Worm (Caenorhabditis elegans): ENCODE data around the gene F13A2.4.

The F13A2.4 gene

ce11 chrV:4401865-4402264, 1.8 kb upstream of the F13A2.4 start, which contains the start of gene F13A2.5:
Gene F13A2.5 (minus strand): TSS chrV:4401965.
- TF ChIP-seq ztf-23 (GFP tag; IDR thresholded peaks at IDR 0.05), result no peak

ce11 chrV:4398884-4399283, 1.1 kb downstream of the F13A2.4 start:
- TF ChIP-seq klf-2 (GFP tag; conservative IDR thresholded peaks at IDR 0.05), result no peak
- TF ChIP-seq ztf-23 (GFP tag; IDR thresholded peaks at IDR 0.05), result no peak
- no peak for TF ChIP-seq tab-1 (GFP tag; IDR thresholded peaks at IDR 0.05)
- TF ChIP-seq med-1 (GFP tag; optimal IDR thresholded peaks at IDR 0.05; ENCODE audit: insufficient read depth), result no peak
- no peak for TF ChIP-seq ztf-29 (GFP tag; IDR thresholded peaks at IDR 0.05)
- no peak for TF ChIP-seq T22C8.4 (GFP tag; IDR thresholded peaks at IDR 0.05)

DNA sequence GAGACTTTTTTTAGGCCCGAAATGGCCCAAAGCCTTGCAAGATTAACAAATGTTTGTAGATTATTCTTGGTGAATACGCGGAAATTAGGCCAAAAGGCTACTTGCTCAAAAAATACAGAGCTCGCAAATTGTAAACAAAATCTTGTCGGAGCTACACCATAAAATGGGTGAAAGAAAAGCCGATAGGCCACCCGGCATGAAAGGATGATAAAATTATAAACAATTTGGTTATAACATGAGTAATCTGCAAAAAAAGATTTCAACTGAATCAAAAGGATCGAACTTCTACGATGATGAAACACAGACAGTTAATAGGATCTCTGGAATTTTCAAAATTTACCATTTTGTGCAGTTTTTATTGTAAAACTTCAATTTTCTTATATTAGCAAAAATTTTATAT, 1.9 kb downstream of the F13A2.4 start:
- TF ChIP-seq ztf-29 (GFP tag; IDR thresholded peaks at IDR 0.05) (no peak), cog-1 (tag; optimal IDR thresholded peaks at IDR 0.05) (no peak), ztf-23 (GFP tag; IDR thresholded peaks at IDR 0.05) (no peak), flt-1 (GFP tag; IDR thresholded peaks at IDR 0.05) (no peak), med-1 (GFP tag; optimal IDR thresholded peaks at IDR 0.05; ENCODE audit: insufficient read depth) (no peak), tab-1 (GFP tag; IDR thresholded peaks at IDR 0.05) (no peak), klf-2 (GFP tag; conservative IDR thresholded peaks at IDR 0.05) (no peak), T22C8.4 (GFP tag; IDR thresholded peaks at IDR 0.05) (no peak), ref-1 (GFP tag; conservative IDR thresholded peaks at IDR 0.05) (no peak)

ce11 chrV:4396257-4396656, 3.8 kb downstream of the F13A2.4 start, which contains the start of gene F13A2.3:
Gene F13A2.3 (minus strand): TSS chrV:4396357.
- TF ChIP-seq ref-1 (GFP tag; conservative IDR thresholded peaks at IDR 0.05), result no peak
- TF ChIP-seq cog-1 (tag; optimal IDR thresholded peaks at IDR 0.05), result no peak
- TF ChIP-seq tab-1 (GFP tag; IDR thresholded peaks at IDR 0.05), result no peak

DNA sequence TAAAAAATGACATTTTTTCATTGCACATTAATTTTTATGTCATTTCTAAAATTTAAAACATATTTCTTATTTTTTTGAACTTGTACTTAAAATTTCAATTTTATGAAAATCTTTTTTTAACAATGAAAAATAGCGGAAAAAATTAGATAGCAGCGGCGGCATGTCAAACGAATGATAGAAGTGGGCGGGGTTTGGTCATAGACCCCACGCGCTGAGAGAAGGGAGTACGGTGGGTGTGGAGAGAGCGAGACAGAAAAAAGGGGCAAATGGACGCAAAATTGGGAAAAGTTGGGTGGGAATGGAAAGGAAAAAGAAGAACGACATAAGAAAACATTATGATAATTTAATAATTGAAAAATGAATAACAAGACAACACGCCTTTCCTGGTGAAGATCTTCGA, 12.1 kb downstream of the F13A2.4 start:
- no peak for TF ChIP-seq ref-1 (GFP tag; conservative IDR thresholded peaks at IDR 0.05)
- TF ChIP-seq T22C8.4 (GFP tag; IDR thresholded peaks at IDR 0.05), result no peak
- no peak for TF ChIP-seq tab-1 (GFP tag; IDR thresholded peaks at IDR 0.05)
- TF ChIP-seq cog-1 (tag; optimal IDR thresholded peaks at IDR 0.05), result no peak
- TF ChIP-seq ztf-29 (GFP tag; IDR thresholded peaks at IDR 0.05), result no peak
- no peak for TF ChIP-seq med-1 (GFP tag; optimal IDR thresholded peaks at IDR 0.05; ENCODE audit: insufficient read depth)
- TF ChIP-seq flt-1 (GFP tag; IDR thresholded peaks at IDR 0.05), result no peak
- TF ChIP-seq ztf-23 (GFP tag; IDR thresholded peaks at IDR 0.05), result no peak
- TF ChIP-seq klf-2 (GFP tag; conservative IDR thresholded peaks at IDR 0.05), result no peak

ce11 chrV:4387402-4387801, 12.6 kb downstream of the F13A2.4 start, which contains the start of gene F13A2.9:
Gene F13A2.9 (minus strand): TSS chrV:4387502.
- TF ChIP-seq med-1 (GFP tag; optimal IDR thresholded peaks at IDR 0.05; ENCODE audit: insufficient read depth) (no peak), klf-2 (GFP tag; conservative IDR thresholded peaks at IDR 0.05) (no peak), T22C8.4 (GFP tag; IDR thresholded peaks at IDR 0.05) (no peak), flt-1 (GFP tag; IDR thresholded peaks at IDR 0.05) (no peak)

ce11 chrV:4386173-4386572, 13.8 kb downstream of the F13A2.4 start, which contains the start of gene F13A2.10:
Gene F13A2.10 (minus strand): TSS chrV:4386273.
- no peak for TF ChIP-seq ztf-29 (GFP tag; IDR thresholded peaks at IDR 0.05)

- TF ChIP-seq ztf-23 (GFP tag; IDR thresholded peaks at IDR 0.05) (no peak), ref-1 (GFP tag; conservative IDR thresholded peaks at IDR 0.05) (no peak), ztf-29 (GFP tag; IDR thresholded peaks at IDR 0.05) (no peak), med-1 (GFP tag; optimal IDR thresholded peaks at IDR 0.05; ENCODE audit: insufficient read depth) (no peak), tab-1 (GFP tag; IDR thresholded peaks at IDR 0.05) (no peak), flt-1 (GFP tag; IDR thresholded peaks at IDR 0.05) (no peak), klf-2 (GFP tag; conservative IDR thresholded peaks at IDR 0.05) (no peak), T22C8.4 (GFP tag; IDR thresholded peaks at IDR 0.05) (no peak), cog-1 (tag; optimal IDR thresholded peaks at IDR 0.05) (no peak)
Observed at ce11 chrV:4384482-4384881, 15.5 kb downstream of the F13A2.4 start, which contains the start of gene F13A2.2. Gene F13A2.2 (minus strand): TSS chrV:4384582.

DNA sequence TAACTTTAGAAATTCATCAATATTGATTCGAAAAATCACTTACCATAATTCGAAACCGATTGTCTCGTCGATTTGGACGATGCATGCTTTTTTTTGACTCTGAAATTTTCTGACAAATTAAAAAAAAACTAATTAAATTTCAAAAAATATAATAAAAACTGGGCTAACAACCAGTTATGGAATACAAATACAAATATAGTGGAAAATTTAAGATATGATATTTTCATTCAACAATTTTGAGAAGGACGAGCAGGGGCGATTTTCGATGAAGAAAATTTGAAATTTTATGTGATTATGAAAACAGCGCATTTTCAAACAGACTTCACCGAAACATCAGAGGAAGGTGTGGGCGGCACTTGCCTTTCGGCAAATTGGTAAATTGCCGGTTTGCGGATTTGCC, 17.7 kb downstream of the F13A2.4 start, which contains the start of gene F13A2.1:
F13A2.1 (minus strand) TSS at position 101 of the 400 bp plus-strand sequence.
- TF ChIP-seq tab-1 (GFP tag; IDR thresholded peaks at IDR 0.05), result no peak
- no peak for TF ChIP-seq ztf-29 (GFP tag; IDR thresholded peaks at IDR 0.05)
- TF ChIP-seq med-1 (GFP tag; optimal IDR thresholded peaks at IDR 0.05; ENCODE audit: insufficient read depth), result no peak
- no peak for TF ChIP-seq klf-2 (GFP tag; conservative IDR thresholded peaks at IDR 0.05)
- no peak for TF ChIP-seq ref-1 (GFP tag; conservative IDR thresholded peaks at IDR 0.05)
- TF ChIP-seq flt-1 (GFP tag; IDR thresholded peaks at IDR 0.05), result no peak

DNA sequence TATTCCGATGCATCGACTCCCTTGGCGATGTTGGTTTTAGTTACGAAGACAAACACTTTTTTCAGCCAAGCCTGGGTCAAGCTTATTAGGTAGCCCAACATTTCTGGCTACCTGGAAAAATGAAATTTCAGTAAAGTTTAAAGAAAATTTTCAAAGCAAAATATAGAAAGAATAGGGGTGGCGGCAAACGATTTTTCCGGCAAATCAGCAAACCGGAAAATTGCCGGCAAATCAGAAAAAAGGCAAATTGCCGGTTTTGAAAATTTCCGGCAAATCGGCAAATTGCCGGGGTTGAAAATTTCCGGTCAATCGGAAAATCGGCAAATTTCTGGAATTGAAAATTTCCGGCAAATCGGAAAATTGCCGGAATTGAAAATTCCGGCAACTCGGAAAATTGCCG, 22.4 kb downstream of the F13A2.4 start, which contains the start of gene F32D1.8:
F32D1.8 (minus strand) TSS at position 101 of the 400 bp plus-strand sequence.
- no peak for TF ChIP-seq T22C8.4 (GFP tag; IDR thresholded peaks at IDR 0.05)
- TF ChIP-seq ztf-23 (GFP tag; IDR thresholded peaks at IDR 0.05), result 0 out of 2 replicates have a peak, but pooled peaks have one; percentile 17

DNA sequence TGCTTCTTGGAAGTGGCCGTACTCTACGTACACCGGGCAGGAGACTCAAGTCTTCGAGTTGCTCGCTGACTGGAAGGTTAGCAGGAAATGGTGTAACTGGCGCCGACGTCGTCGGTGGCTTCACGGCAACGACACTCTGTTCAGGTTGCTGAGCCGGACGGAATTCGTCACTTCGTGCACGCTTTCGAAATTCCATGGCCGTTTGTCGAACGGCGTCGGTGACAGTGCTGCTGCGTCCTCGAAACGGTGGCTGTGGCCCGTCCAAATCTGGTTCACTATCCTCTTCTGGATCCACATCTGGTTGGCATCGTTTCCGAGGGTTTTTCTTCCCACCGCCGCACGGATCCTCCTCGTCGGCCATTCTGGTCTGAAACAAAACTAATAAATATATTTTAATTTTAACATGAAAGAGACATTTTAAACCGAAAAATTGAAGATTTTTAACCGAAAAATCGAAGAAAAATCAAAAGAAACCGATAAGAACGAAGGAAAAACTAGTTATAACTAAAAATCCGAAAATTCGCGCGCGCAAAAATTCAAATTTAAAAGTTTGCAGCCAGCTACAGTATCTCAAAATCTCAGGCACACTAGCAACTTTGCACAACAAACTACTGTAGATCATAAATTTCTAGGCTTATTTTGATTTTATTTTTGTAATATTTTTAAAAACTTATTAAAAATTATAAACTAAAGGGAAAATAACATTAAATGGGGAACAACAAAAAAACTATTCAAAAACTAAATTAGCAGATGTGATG, 24.0 kb downstream of the F13A2.4 start, which contains the start of gene F32D1.7:
F32D1.7 (minus strand) TSS at position 367 of the 758 bp plus-strand sequence.
- no peak for TF ChIP-seq ztf-29 (GFP tag; IDR thresholded peaks at IDR 0.05)
- TF ChIP-seq flt-1 (GFP tag; IDR thresholded peaks at IDR 0.05), result no peak
- no peak for TF ChIP-seq T22C8.4 (GFP tag; IDR thresholded peaks at IDR 0.05)
- no peak for TF ChIP-seq med-1 (GFP tag; optimal IDR thresholded peaks at IDR 0.05; ENCODE audit: insufficient read depth)
- no peak for TF ChIP-seq tab-1 (GFP tag; IDR thresholded peaks at IDR 0.05)
- no peak for TF ChIP-seq ref-1 (GFP tag; conservative IDR thresholded peaks at IDR 0.05)
- no peak for TF ChIP-seq klf-2 (GFP tag; conservative IDR thresholded peaks at IDR 0.05)
- no peak for TF ChIP-seq ztf-23 (GFP tag; IDR thresholded peaks at IDR 0.05)
- TF ChIP-seq cog-1 (tag; optimal IDR thresholded peaks at IDR 0.05), result no peak

Measured in whole organism, midembryonic.